Fruit fly (Drosophila melanogaster): ENCODE results near the gene Acp24A4.

Gene Acp24A4

dm6 chr2L:3692466-3692865, 1.2 kb downstream of the Acp24A4 start, which contains the start of gene CG16704:
Gene CG16704 (minus strand): TSS chr2L:3692587.
- TF ChIP-seq D1 (tag; optimal IDR thresholded peaks at IDR 0.05): no peak
- TF ChIP-seq CG8301 (tag; optimal IDR thresholded peaks at IDR 0.05): no peak
- no peak for TF ChIP-seq Ets98B (GFP tag; IDR thresholded peaks at IDR 0.05)
- no peak for TF ChIP-seq CG14655 (GFP tag; optimal IDR thresholded peaks at IDR 0.05)
- no peak for TF ChIP-seq gl (tag; optimal IDR thresholded peaks at IDR 0.05)
- TF ChIP-seq CG8159 (tag; optimal IDR thresholded peaks at IDR 0.05): no peak
- no peak for TF ChIP-seq CG13204 (GFP tag; optimal IDR thresholded peaks at IDR 0.05)
- TF ChIP-seq EcR (GFP tag; optimal IDR thresholded peaks at IDR 0.05): no peak
- no peak for TF ChIP-seq CG15710 (tag; optimal IDR thresholded peaks at IDR 0.05)
- no peak for TF ChIP-seq Snoo (tag; optimal IDR thresholded peaks at IDR 0.05)
- no peak for TF ChIP-seq CG10348 (GFP tag; IDR thresholded peaks at IDR 0.05)
- TF ChIP-seq fd96Ca (GFP tag; IDR thresholded peaks at IDR 0.05): no peak

dm6 chr2L:3685139-3685851, 8.4 kb downstream of the Acp24A4 start:
- TF ChIP-seq CG8159 (tag; optimal IDR thresholded peaks at IDR 0.05) (peak; percentile 16), CG32121 (GFP tag; IDR thresholded peaks at IDR 0.05) (no peak)

dm6 chr2L:3682489-3682888, 11.2 kb downstream of the Acp24A4 start:
- TF ChIP-seq CG15710 (tag; optimal IDR thresholded peaks at IDR 0.05): no peak
- TF ChIP-seq Snoo (tag; optimal IDR thresholded peaks at IDR 0.05): no peak
- TF ChIP-seq CG32121 (GFP tag; IDR thresholded peaks at IDR 0.05): no peak
- no peak for TF ChIP-seq CG14655 (GFP tag; optimal IDR thresholded peaks at IDR 0.05)
- no peak for TF ChIP-seq Ets98B (GFP tag; IDR thresholded peaks at IDR 0.05)
- TF ChIP-seq gl (tag; optimal IDR thresholded peaks at IDR 0.05): no peak
- TF ChIP-seq CG34367 (tag; optimal IDR thresholded peaks at IDR 0.05): no peak
- TF ChIP-seq CG4496 (GFP tag; IDR thresholded peaks at IDR 0.05): no peak
- TF ChIP-seq Pif1A (GFP tag; optimal IDR thresholded peaks at IDR 0.05): no peak
- no peak for TF ChIP-seq CG17806 (tag; optimal IDR thresholded peaks at IDR 0.05)
- TF ChIP-seq fd96Ca (GFP tag; IDR thresholded peaks at IDR 0.05): no peak
- TF ChIP-seq rn (GFP tag; IDR thresholded peaks at IDR 0.05): no peak
- no peak for TF ChIP-seq CG10348 (GFP tag; IDR thresholded peaks at IDR 0.05)
- no peak for TF ChIP-seq CG8159 (tag; optimal IDR thresholded peaks at IDR 0.05)
- no peak for TF ChIP-seq CG8301 (tag; optimal IDR thresholded peaks at IDR 0.05)
- no peak for TF ChIP-seq EcR (GFP tag; optimal IDR thresholded peaks at IDR 0.05)
- TF ChIP-seq CG13204 (GFP tag; optimal IDR thresholded peaks at IDR 0.05): no peak

dm6 chr2L:3681338-3681737, 12.4 kb downstream of the Acp24A4 start:
- TF ChIP-seq fd96Ca (GFP tag; IDR thresholded peaks at IDR 0.05) (no peak), CG8159 (tag; optimal IDR thresholded peaks at IDR 0.05) (no peak), CG32121 (GFP tag; IDR thresholded peaks at IDR 0.05) (no peak), CG34367 (tag; optimal IDR thresholded peaks at IDR 0.05) (no peak), Pif1B (GFP tag; optimal IDR thresholded peaks at IDR 0.05) (no peak), Snoo (tag; optimal IDR thresholded peaks at IDR 0.05) (no peak), CG9948 (tag; optimal IDR thresholded peaks at IDR 0.05) (no peak), EcR (GFP tag; optimal IDR thresholded peaks at IDR 0.05) (no peak), rn (GFP tag; IDR thresholded peaks at IDR 0.05) (no peak), CG13204 (GFP tag; optimal IDR thresholded peaks at IDR 0.05) (no peak), D1 (tag; optimal IDR thresholded peaks at IDR 0.05) (no peak), CG12605 (GFP tag; IDR thresholded peaks at IDR 0.05) (no peak), CG17806 (tag; optimal IDR thresholded peaks at IDR 0.05) (no peak), CG8301 (tag; optimal IDR thresholded peaks at IDR 0.05) (no peak), Ets98B (GFP tag; IDR thresholded peaks at IDR 0.05) (no peak), CG10348 (GFP tag; IDR thresholded peaks at IDR 0.05) (no peak), Pif1A (GFP tag; optimal IDR thresholded peaks at IDR 0.05) (no peak), CG14655 (GFP tag; optimal IDR thresholded peaks at IDR 0.05) (no peak), gl (tag; optimal IDR thresholded peaks at IDR 0.05) (no peak), CG4496 (GFP tag; IDR thresholded peaks at IDR 0.05) (no peak)

- TF ChIP-seq Pif1B (GFP tag; optimal IDR thresholded peaks at IDR 0.05) (no peak), CG32121 (GFP tag; IDR thresholded peaks at IDR 0.05) (no peak), Ets98B (GFP tag; IDR thresholded peaks at IDR 0.05) (no peak), Pif1A (GFP tag; optimal IDR thresholded peaks at IDR 0.05) (no peak), CG12605 (GFP tag; IDR thresholded peaks at IDR 0.05) (no peak), CG15710 (tag; optimal IDR thresholded peaks at IDR 0.05) (no peak), Snoo (tag; optimal IDR thresholded peaks at IDR 0.05) (no peak), CG8301 (tag; optimal IDR thresholded peaks at IDR 0.05) (no peak), CG9948 (tag; optimal IDR thresholded peaks at IDR 0.05) (no peak), EcR (GFP tag; optimal IDR thresholded peaks at IDR 0.05) (no peak), CG4496 (GFP tag; IDR thresholded peaks at IDR 0.05) (no peak), CG10348 (GFP tag; IDR thresholded peaks at IDR 0.05) (no peak), CG14655 (GFP tag; optimal IDR thresholded peaks at IDR 0.05) (no peak)
These were observed 17.9 kb downstream of the Acp24A4 start for dm6 chr2L:3675770-3676169.

- TF ChIP-seq CG13204 (GFP tag; optimal IDR thresholded peaks at IDR 0.05) (no peak), CG9948 (tag; optimal IDR thresholded peaks at IDR 0.05) (no peak), CG8159 (tag; optimal IDR thresholded peaks at IDR 0.05) (no peak), Ets98B (GFP tag; IDR thresholded peaks at IDR 0.05) (no peak), CG32121 (GFP tag; IDR thresholded peaks at IDR 0.05) (no peak), CG12605 (GFP tag; IDR thresholded peaks at IDR 0.05) (no peak), rn (GFP tag; IDR thresholded peaks at IDR 0.05) (no peak), fd96Ca (GFP tag; IDR thresholded peaks at IDR 0.05) (no peak), EcR (GFP tag; optimal IDR thresholded peaks at IDR 0.05) (no peak), Snoo (tag; optimal IDR thresholded peaks at IDR 0.05) (no peak), CG17806 (tag; optimal IDR thresholded peaks at IDR 0.05) (no peak), CG15710 (tag; optimal IDR thresholded peaks at IDR 0.05) (no peak), CG10348 (GFP tag; IDR thresholded peaks at IDR 0.05) (no peak), CG14655 (GFP tag; optimal IDR thresholded peaks at IDR 0.05) (no peak)
These were observed 23.2 kb downstream of the Acp24A4 start, which contains the start of gene Sfp24Bc for dm6 chr2L:3670481-3670880. Gene Sfp24Bc (minus strand): TSS chr2L:3670581.

Data from whole organism, pupa.